Fruit fly (Drosophila melanogaster) whole organism, adult: ENCODE measurements around the gene CG4701.

ENCODE experiments used
- CG12768 ChIP-seq: fragments of 200-800 bp; sonication (Bioruptor generic); optimal IDR thresholded peaks from 2 replicates; lab custom pipeline; 2017; ENCODE audit warnings: missing biosample characterization, missing genetic modification characterization, mild to moderate bottlenecking, moderate library complexity, missing genetic modification reagents
- CG1620 ChIP-seq: fragments of 200-800 bp; sonication (Bioruptor generic); optimal IDR thresholded peaks from 2 replicates; lab custom pipeline; 2016; ENCODE audit warnings: missing biosample characterization, missing genetic modification characterization
- CG33017 ChIP-seq: fragments of 200-800 bp; sonication (Bioruptor generic); optimal IDR thresholded peaks from 2 replicates; lab custom pipeline; 2018; ENCODE audit warnings: missing biosample characterization, mild to moderate bottlenecking, missing genetic modification characterization, moderate library complexity
- CG5204 ChIP-seq: fragments of 200-800 bp; sonication (Bioruptor generic); optimal IDR thresholded peaks from 2 replicates; lab custom pipeline; 2016; ENCODE audit warnings: missing biosample characterization, missing genetic modification characterization
- CG7045 ChIP-seq: fragments of 200-800 bp; sonication (Bioruptor generic); optimal IDR thresholded peaks from 2 replicates; lab custom pipeline; 2017; ENCODE audit warnings: missing biosample characterization, mild to moderate bottlenecking, missing genetic modification characterization
- Clk ChIP-seq: fragments of 200-800 bp; sonication (Bioruptor generic); optimal IDR thresholded peaks from 2 replicates; lab custom pipeline; 2017; ENCODE audit warnings: missing biosample characterization, missing genetic modification characterization
- bab1 ChIP-seq: fragments of 200-800 bp; sonication (Bioruptor generic); optimal IDR thresholded peaks from 3 replicates; lab custom pipeline; 2019; ENCODE audit warnings: missing biosample characterization, mild to moderate bottlenecking, missing genetic modification characterization, moderate library complexity
- ovo ChIP-seq: fragments of 200-800 bp; sonication (Bioruptor generic); optimal IDR thresholded peaks from 2 replicates; lab custom pipeline; 2016; ENCODE audit warnings: missing biosample characterization, missing genetic modification characterization
- pad ChIP-seq: fragments of 200-800 bp; sonication (Bioruptor generic); optimal IDR thresholded peaks from 3 replicates; lab custom pipeline; 2017; ENCODE audit warnings: missing biosample characterization, missing genetic modification characterization, mild to moderate bottlenecking, moderate library complexity, missing genetic modification reagents
- tj ChIP-seq: fragments of 200-800 bp; sonication (Bioruptor generic); optimal IDR thresholded peaks from 3 replicates; lab custom pipeline; 2017; ENCODE audit warnings: missing biosample characterization, mild to moderate bottlenecking, missing genetic modification characterization, moderate library complexity

DNA sequence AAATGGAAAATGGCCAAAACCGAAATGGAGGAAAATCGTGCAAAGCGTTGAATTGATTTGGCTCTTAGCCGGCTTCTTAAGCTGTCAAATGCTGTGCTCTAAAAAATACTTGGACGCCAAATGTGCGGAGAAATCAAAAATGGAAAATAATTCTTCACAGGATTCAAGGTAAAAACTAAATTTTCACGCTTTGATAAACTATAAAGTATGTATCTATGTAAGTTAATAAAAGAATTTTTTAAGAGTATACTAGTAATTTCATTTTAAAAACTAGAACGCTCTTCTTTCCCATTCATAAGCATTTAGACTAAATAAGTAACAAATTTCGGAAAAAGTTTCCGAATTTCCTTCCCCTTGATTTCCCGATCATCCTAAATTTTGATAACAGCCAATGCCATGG lies 3.2 kb upstream of the CG4701 start, which contains the start of gene CSN1a:
- TF ChIP-seq pad (GFP tag; lab: Kevin White, UChicago) (no peak), CG33017 (tag; lab: Kevin White, UChicago) (no peak), CG7045 (GFP tag; lab: Kevin White, UChicago) (no peak), bab1 (GFP tag; lab: Kevin White, UChicago) (no peak), CG5204 (GFP tag; lab: Kevin White, UChicago) (no peak), CG12768 (GFP tag; lab: Kevin White, UChicago) (no peak), tj (no peak), CG1620 (no peak), Clk (GFP tag; lab: Kevin White, UChicago) (no peak), ovo (GFP tag; lab: Kevin White, UChicago) (no peak)
